Fruit fly (Drosophila melanogaster) whole organism, wandering third instar larva: Measurements from ENCODE around the gene Glg1.

Source experiments
- Abd-B ChIP-seq: fragments of >200 bp; optimal IDR thresholded peaks from 2 replicates; lab custom pipeline; 2017; ENCODE audit warnings: missing biosample characterization, missing genetic modification characterization
- CG32264 ChIP-seq: fragments of 200-800 bp; sonication (Bioruptor generic); optimal IDR thresholded peaks from 2 replicates; lab custom pipeline; 2016; ENCODE audit warnings: missing biosample characterization, missing genetic modification characterization
- CG9705 ChIP-seq: fragments of 200-800 bp; sonication (Bioruptor generic); optimal IDR thresholded peaks from 2 replicates; lab custom pipeline; 2018; ENCODE audit warnings: missing biosample characterization, mild to moderate bottlenecking, missing genetic modification characterization
- CrebA ChIP-seq: fragments of 200-800 bp; sonication (Bioruptor generic); optimal IDR thresholded peaks from 2 replicates; lab custom pipeline; 2016; ENCODE audit warnings: missing biosample characterization, mild to moderate bottlenecking, missing genetic modification characterization, borderline replicate concordance
- Dif ChIP-seq: fragments of 200-275, 200-300 bp; sonication (Bioruptor generic); optimal IDR thresholded peaks from 2 replicates; lab custom pipeline; 2018; ENCODE audit warnings: missing biosample characterization, missing genetic modification characterization; ENCODE audit not compliant: partially characterized antibody
- GATAd ChIP-seq: sonication (Bioruptor generic); optimal IDR thresholded peaks from 2 replicates; lab custom pipeline; 2016; ENCODE audit warnings: missing biosample characterization, missing genetic modification characterization
- HLH106 ChIP-seq: fragments of 200-800 bp; optimal IDR thresholded peaks from 3 replicates; lab custom pipeline; 2019; ENCODE audit warnings: missing biosample characterization, mild to moderate bottlenecking, missing genetic modification characterization, moderate library complexity
- Hr78 ChIP-seq: fragments of >200 bp; optimal IDR thresholded peaks from 2 replicates; lab custom pipeline; 2017; ENCODE audit warnings: missing biosample characterization, missing genetic modification characterization
- Hr83 ChIP-seq: fragments of 200-300 bp; sonication (Bioruptor generic); optimal IDR thresholded peaks from 2 replicates; lab custom pipeline; 2016; ENCODE audit warnings: missing biosample characterization, mild to moderate bottlenecking, missing genetic modification characterization, moderate library complexity; ENCODE audit not compliant: poor library complexity, severe bottlenecking
- Jra ChIP-seq: sonication (Bioruptor generic); optimal IDR thresholded peaks from 2 replicates; lab custom pipeline; 2016; ENCODE audit warnings: missing biosample characterization, missing genetic modification characterization
- Mio ChIP-seq: sonication (Bioruptor generic); optimal IDR thresholded peaks from 2 replicates; lab custom pipeline; 2016; ENCODE audit warnings: missing biosample characterization, missing genetic modification characterization
- Myc ChIP-seq: fragments of >200 bp; optimal IDR thresholded peaks from 2 replicates; lab custom pipeline; 2017
- N ChIP-seq: fragments of >200 bp; optimal IDR thresholded peaks from 2 replicates; lab custom pipeline; 2018; ENCODE audit warnings: missing biosample characterization, missing external identifiers, missing genetic modification characterization
- OdsH ChIP-seq: fragments of 200-800 bp; sonication (Bioruptor generic); optimal IDR thresholded peaks from 2 replicates; lab custom pipeline; 2016; ENCODE audit warnings: missing biosample characterization, mild to moderate bottlenecking, missing genetic modification characterization
- Rel ChIP-seq, 2 experiments: fragments of 200-800 bp; sonication (Bioruptor generic) in 1 of 2; optimal IDR thresholded peaks; 2 replicates in 1 of 2; 3 replicates in 1 of 2; lab custom pipeline; 2016 to 2019; ENCODE audit warnings: mild to moderate bottlenecking in 2 of 2, missing biosample characterization in 2 of 2, missing genetic modification characterization in 2 of 2, moderate library complexity in 1 of 2
- Vsx2 ChIP-seq: fragments of 200-300, 225-300 bp; sonication (Bioruptor generic); optimal IDR thresholded peaks from 2 replicates; lab custom pipeline; 2018; ENCODE audit warnings: missing biosample characterization, missing genetic modification characterization; ENCODE audit not compliant: partially characterized antibody
- br ChIP-seq: fragments of 200-800 bp; sonication (Bioruptor generic); optimal IDR thresholded peaks from 2 replicates; lab custom pipeline; 2016; ENCODE audit warnings: missing biosample characterization, missing genetic modification characterization
- brk ChIP-seq: fragments of 200-800 bp; sonication (Bioruptor generic); optimal IDR thresholded peaks from 2 replicates; lab custom pipeline; 2016; ENCODE audit warnings: missing biosample characterization, mild to moderate bottlenecking, missing genetic modification characterization
- dl ChIP-seq, 2 experiments: fragments of 175-275, 200-275 bp in 1 of 2; fragments of 200-275 bp in 1 of 2; sonication (Bioruptor generic); optimal IDR thresholded peaks; lab custom pipeline; 2018; ENCODE audit warnings: mild to moderate bottlenecking in 2 of 2, missing biosample characterization in 2 of 2, missing genetic modification characterization in 2 of 2, moderate library complexity in 2 of 2; ENCODE audit not compliant: partially characterized antibody in 2 of 2, insufficient read depth in 1 of 2
- dmrt93B ChIP-seq: fragments of 200-800 bp; sonication (Bioruptor generic); optimal IDR thresholded peaks from 2 replicates; lab custom pipeline; 2018; ENCODE audit warnings: missing biosample characterization, mild to moderate bottlenecking, missing genetic modification characterization
- dsf ChIP-seq: sonication (Bioruptor generic); optimal IDR thresholded peaks from 2 replicates; lab custom pipeline; 2016; ENCODE audit warnings: missing biosample characterization, missing genetic modification characterization, borderline replicate concordance
- ey ChIP-seq: fragments of 200-800 bp; sonication (Bioruptor generic); optimal IDR thresholded peaks from 2 replicates; lab custom pipeline; 2016; ENCODE audit warnings: missing biosample characterization, missing genetic modification characterization
- foxo ChIP-seq, 2 experiments: fragments of 200-800 bp; sonication (Bioruptor generic); optimal IDR thresholded peaks; 2 replicates in 1 of 2; 3 replicates in 1 of 2; lab custom pipeline; 2016 to 2017; ENCODE audit warnings: missing biosample characterization in 2 of 2, missing genetic modification characterization in 2 of 2
- fru ChIP-seq: fragments of 200-800 bp; sonication (Bioruptor generic); optimal IDR thresholded peaks from 3 replicates; lab custom pipeline; 2016; ENCODE audit warnings: missing biosample characterization, mild to moderate bottlenecking, missing genetic modification characterization
- h ChIP-seq: fragments of 200-800 bp; sonication (Bioruptor generic); optimal IDR thresholded peaks from 3 replicates; lab custom pipeline; 2016; ENCODE audit warnings: missing biosample characterization, mild to moderate bottlenecking, missing genetic modification characterization
- jim ChIP-seq: fragments of 175-275, 200-325 bp; sonication (Bioruptor generic); optimal IDR thresholded peaks from 2 replicates; lab custom pipeline; 2016; ENCODE audit warnings: missing biosample characterization, mild to moderate bottlenecking, missing genetic modification characterization
- lola ChIP-seq: fragments of >200 bp; optimal IDR thresholded peaks from 2 replicates; lab custom pipeline; 2017; ENCODE audit warnings: missing biosample characterization, missing genetic modification characterization
- pan ChIP-seq: fragments of >200 bp; optimal IDR thresholded peaks from 2 replicates; lab custom pipeline; 2017
- psq ChIP-seq: fragments of 200-800 bp; sonication (Bioruptor generic); optimal IDR thresholded peaks from 3 replicates; lab custom pipeline; 2017; ENCODE audit warnings: missing biosample characterization, mild to moderate bottlenecking, missing genetic modification characterization, moderate library complexity
- rgr ChIP-seq: fragments of 200-800 bp; sonication (Bioruptor generic); optimal IDR thresholded peaks from 3 replicates; lab custom pipeline; 2016; ENCODE audit warnings: missing biosample characterization, mild to moderate bottlenecking, missing genetic modification characterization
- sage ChIP-seq: fragments of 200-800 bp; sonication (Bioruptor generic); optimal IDR thresholded peaks from 2 replicates; lab custom pipeline; 2016; ENCODE audit warnings: missing biosample characterization, mild to moderate bottlenecking, missing genetic modification characterization
- sv ChIP-seq: fragments of 200-800 bp; sonication (Bioruptor generic); optimal IDR thresholded peaks from 3 replicates; lab custom pipeline; 2016; ENCODE audit warnings: missing biosample characterization, missing genetic modification characterization
- tai ChIP-seq: sonication (Bioruptor generic); optimal IDR thresholded peaks from 2 replicates; lab custom pipeline; 2016; ENCODE audit warnings: missing biosample characterization, missing genetic modification characterization
- woc ChIP-seq: sonication (Bioruptor generic); optimal IDR thresholded peaks from 2 replicates; lab custom pipeline; 2016; ENCODE audit warnings: missing biosample characterization, mild to moderate bottlenecking, missing genetic modification characterization

Glg1 gene

dm6 chr3L:21496502-21496864 lies 10.9 kb downstream of the Glg1 start:
- TF ChIP-seq dsf (GFP tag; lab: Kevin White, UChicago), result no peak
- TF ChIP-seq jim, result no peak
- TF ChIP-seq Jra, result no peak
- TF ChIP-seq br (GFP tag; lab: Kevin White, UChicago), result no peak
- no peak for TF ChIP-seq GATAd
- no peak for TF ChIP-seq N (GFP tag; lab: Kevin White, UChicago)
- no peak for TF ChIP-seq lola (GFP tag; lab: Kevin White, UChicago)
- TF ChIP-seq CG9705 (GFP tag; lab: Kevin White, UChicago), result no peak
- TF ChIP-seq brk (GFP tag; lab: Kevin White, UChicago), result no peak
- TF ChIP-seq, all 38 proteins: peak for 0

DNA sequence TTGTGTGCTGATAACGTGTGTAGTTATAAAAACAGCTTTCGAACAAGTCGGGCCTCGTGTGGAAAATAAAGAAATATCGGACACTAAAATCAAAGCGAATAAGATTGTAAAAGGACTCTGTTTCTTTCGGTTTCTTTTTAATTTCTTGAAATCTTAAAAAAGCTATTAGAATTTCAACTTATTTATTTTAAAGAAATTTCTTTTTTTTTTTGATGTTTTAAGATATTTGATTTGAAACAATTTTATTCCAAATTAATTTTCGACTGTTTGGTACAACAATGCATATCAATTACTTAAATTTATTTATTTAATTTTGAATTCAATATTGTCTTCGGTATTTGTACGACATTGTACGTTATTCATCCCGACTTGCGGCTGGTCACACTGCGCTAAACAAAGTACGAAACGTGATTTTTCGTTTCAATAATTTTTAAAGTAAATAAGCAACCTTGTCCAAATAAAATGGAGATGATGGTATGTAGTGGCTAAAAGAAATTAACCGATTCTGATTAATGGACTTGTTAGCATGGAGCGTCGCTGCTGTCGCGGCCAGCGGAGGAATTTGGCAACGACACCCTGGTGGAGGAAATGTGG lies 14.5 kb downstream of the Glg1 start, which contains the start of the genes CG7202 and CG7519:
Gene CG7202, minus strand, starts transcription at position 51 of the 594 bp plus-strand sequence.
Gene CG7519, plus strand, starts transcription at position 361 of the 594 bp plus-strand sequence.
- peak; percentile 11 for TF ChIP-seq Vsx2 (GFP tag; lab: Kevin White, UChicago)
- TF ChIP-seq Jra, result no peak
- no peak for TF ChIP-seq woc (GFP tag; lab: Kevin White, UChicago)
- TF ChIP-seq foxo (GFP tag; optimal IDR thresholded peaks at IDR 0.05; lab: Kevin White, UChicago), result no peak

DNA sequence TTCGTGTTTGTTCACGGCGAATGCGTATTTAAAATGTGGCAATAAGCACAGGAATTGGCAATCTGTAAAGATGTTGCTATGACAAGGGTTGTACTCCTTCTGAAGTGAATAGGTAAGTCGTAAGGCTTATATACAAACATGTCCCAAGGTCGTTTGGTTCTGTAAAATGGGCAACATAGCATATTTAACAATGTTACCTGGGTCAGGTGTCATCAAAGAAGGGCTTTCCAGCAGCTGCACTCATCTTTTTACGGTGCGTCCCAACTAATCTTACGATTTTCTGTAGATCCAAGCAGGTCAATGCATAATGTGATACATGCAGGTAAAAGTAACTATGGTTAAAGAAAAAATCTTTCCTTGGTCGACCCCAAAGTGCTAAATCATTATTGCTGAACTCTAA lies 16.9 kb downstream of the Glg1 start, which contains the start of gene Neu2:
Gene Neu2, minus strand, starts transcription at position 101 of the 400 bp plus-strand sequence.
- TF ChIP-seq br (GFP tag; lab: Kevin White, UChicago) (no peak), OdsH (GFP tag; lab: Kevin White, UChicago) (no peak), pan (lab: Kevin White, UChicago) (no peak), psq (GFP tag; lab: Kevin White, UChicago) (no peak), woc (GFP tag; lab: Kevin White, UChicago) (no peak)

- no peak for TF ChIP-seq fru (GFP tag; lab: Kevin White, UChicago)
- peak; percentile 2 for TF ChIP-seq psq (GFP tag; lab: Kevin White, UChicago)
- TF ChIP-seq sage, result no peak
- TF ChIP-seq Myc, result peak; percentile 98
- no peak for TF ChIP-seq Abd-B
- TF ChIP-seq dmrt93B, result no peak
- TF ChIP-seq Hr78 (GFP tag; lab: Kevin White, UChicago), result no peak
- TF ChIP-seq CG9705 (GFP tag; lab: Kevin White, UChicago), result no peak
- TF ChIP-seq dl (GFP tag; optimal IDR thresholded peaks at IDR 0.05; lab: Kevin White, UChicago; ENCODE audit: insufficient read depth in 1 of 2, partially characterized antibody in 2 of 2), result no peak
- no peak for TF ChIP-seq ey (GFP tag; lab: Kevin White, UChicago)
- no peak for TF ChIP-seq Rel (GFP tag; optimal IDR thresholded peaks at IDR 0.05; lab: Kevin White, UChicago)
- TF ChIP-seq Rel (tag; optimal IDR thresholded peaks at IDR 0.05; lab: Kevin White, UChicago), result no peak
- TF ChIP-seq br (GFP tag; lab: Kevin White, UChicago), result no peak
- no peak for TF ChIP-seq rgr (GFP tag; lab: Kevin White, UChicago)
- TF ChIP-seq tai (GFP tag; lab: Kevin White, UChicago), result no peak
- no peak for TF ChIP-seq Dif
These were observed 23.5 kb downstream of the Glg1 start for dm6 chr3L:21483837-21484236.

DNA sequence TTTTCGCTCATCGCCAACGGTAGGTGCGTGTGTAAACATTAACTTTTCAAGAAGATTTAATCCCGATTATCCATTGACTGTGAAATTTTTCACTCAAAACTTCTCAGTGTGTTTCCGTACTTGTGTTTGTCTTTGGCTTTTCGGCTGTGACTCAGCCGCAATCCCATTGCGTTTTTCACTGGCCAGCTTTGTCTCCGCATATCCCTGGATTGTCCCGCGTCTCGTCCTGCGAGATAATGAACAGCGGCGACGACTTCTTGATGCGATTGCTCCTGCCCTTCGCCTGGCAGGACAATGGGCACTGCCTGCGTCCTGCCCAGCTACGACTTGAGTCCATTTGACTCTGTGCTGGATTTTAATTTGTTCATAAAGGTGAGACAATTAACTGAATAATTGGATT lies 25.2 kb downstream of the Glg1 start:
- no peak for TF ChIP-seq HLH106
- no peak for TF ChIP-seq dsf (GFP tag; lab: Kevin White, UChicago)
- TF ChIP-seq lola (GFP tag; lab: Kevin White, UChicago), result no peak
- TF ChIP-seq, all 38 proteins: peak for 0

DNA sequence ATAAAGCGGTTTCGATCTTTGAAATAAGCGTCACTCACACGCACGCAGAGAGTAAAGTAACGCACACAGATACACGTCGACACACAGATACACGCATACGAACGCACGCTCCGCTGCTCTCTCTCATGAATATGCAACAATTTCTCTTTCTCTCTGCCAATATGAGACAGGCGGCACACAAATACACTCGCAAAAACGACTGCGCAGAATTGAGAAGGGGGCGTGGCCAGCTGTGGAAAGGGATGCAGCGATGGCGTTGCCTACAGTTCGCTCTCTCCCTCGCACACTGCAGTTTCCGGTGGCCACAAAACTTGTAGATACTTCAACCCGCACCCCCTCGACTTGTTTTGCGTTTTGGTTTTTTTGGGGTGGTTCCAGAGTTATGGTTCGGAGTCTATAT lies 27.7 kb downstream of the Glg1 start:
- TF ChIP-seq sv (GFP tag; lab: Kevin White, UChicago) (no peak), Vsx2 (GFP tag; lab: Kevin White, UChicago) (peak; percentile 22), h (peak; percentile 44), dmrt93B (peak; percentile 69), Jra (peak; percentile 18), CrebA (no peak), brk (GFP tag; lab: Kevin White, UChicago) (no peak), Mio (GFP tag; lab: Kevin White, UChicago) (no peak), foxo (GFP tag; optimal IDR thresholded peaks at IDR 0.05; lab: Kevin White, UChicago) (peak in 1 of 2 experiments; percentile 31), Abd-B (no peak), Rel (GFP tag; optimal IDR thresholded peaks at IDR 0.05; lab: Kevin White, UChicago) (no peak), Rel (tag; optimal IDR thresholded peaks at IDR 0.05; lab: Kevin White, UChicago) (no peak), Hr78 (GFP tag; lab: Kevin White, UChicago) (peak; percentile 15), Dif (peak; percentile 52), br (GFP tag; lab: Kevin White, UChicago) (peak; percentile 38), fru (GFP tag; lab: Kevin White, UChicago) (peak; percentile 48), jim (no peak), sage (no peak), woc (GFP tag; lab: Kevin White, UChicago) (no peak), GATAd (no peak), dsf (GFP tag; lab: Kevin White, UChicago) (no peak), CG9705 (GFP tag; lab: Kevin White, UChicago) (peak; percentile 70), pan (lab: Kevin White, UChicago) (no peak), HLH106 (peak; percentile 51), Hr83 (GFP tag; lab: Kevin White, UChicago) (peak; percentile 54), tai (GFP tag; lab: Kevin White, UChicago) (no peak), lola (GFP tag; lab: Kevin White, UChicago) (no peak), rgr (GFP tag; lab: Kevin White, UChicago) (peak; percentile 71), CG32264 (GFP tag; lab: Kevin White, UChicago) (no peak)
